Fruit fly (Drosophila melanogaster): ENCODE results near the gene CG13039.

- TF ChIP-seq CG10631 (GFP tag; optimal IDR thresholded peaks at IDR 0.05), result no peak
- TF ChIP-seq ss (GFP tag; optimal IDR thresholded peaks at IDR 0.05), result no peak
- TF ChIP-seq CG6276 (GFP tag; optimal IDR thresholded peaks at IDR 0.05), result no peak
- no peak for TF ChIP-seq CG3919 (GFP tag; optimal IDR thresholded peaks at IDR 0.05)
- peak; percentile 34; the same call in 1 of the 3 replicates for TF ChIP-seq CG6163 (GFP tag; IDR thresholded peaks at IDR 0.05)
- peak; percentile 81 for TF ChIP-seq Eip78C (GFP tag)
- no peak for TF ChIP-seq CG8319 (GFP tag; optimal IDR thresholded peaks at IDR 0.05)
- no peak for TF ChIP-seq CG16779 (tag; optimal IDR thresholded peaks at IDR 0.05)
Measured at dm6 chr3L:16339463-16339862, 12.9 kb upstream of the CG13039 start.

Data from whole organism, prepupa.